Worm (Caenorhabditis elegans) whole organism, L2 larva: Measurements from ENCODE around the gene tsen-54.

Experiments used
- aly-2 ChIP-seq: fragments of 150-350 bp; optimal IDR thresholded peaks from 2 replicates; lab custom pipeline; 2014; ENCODE audit warnings: missing biosample characterization, missing genetic modification characterization
- lin-13 ChIP-seq: fragments of 150-350 bp; optimal IDR thresholded peaks from 2 replicates; lab custom pipeline; 2014; ENCODE audit warnings: missing biosample characterization, missing genetic modification reagents, missing genetic modification characterization
- mdl-1 ChIP-seq, 2 experiments: fragments of 150-350 bp in 1 of 2; sonication (generic microtip) in 1 of 2; optimal IDR thresholded peaks; 2 replicates each; lab custom pipeline; 2017; ENCODE audit warnings: missing biosample characterization in 2 of 2, missing genetic modification characterization in 2 of 2
- nhr-11 ChIP-seq: fragments of 150-350 bp; optimal IDR thresholded peaks from 2 replicates; lab custom pipeline; 2014; ENCODE audit warnings: missing biosample characterization, missing genetic modification characterization
- nhr-6 ChIP-seq: fragments of 150-350 bp; optimal IDR thresholded peaks from 2 replicates; lab custom pipeline; 2014; ENCODE audit warnings: missing biosample characterization, missing genetic modification characterization
- unc-39 ChIP-seq: fragments of 150-350 bp; optimal IDR thresholded peaks from 2 replicates; lab custom pipeline; 2014; ENCODE audit warnings: missing biosample characterization, missing genetic modification characterization

DNA sequence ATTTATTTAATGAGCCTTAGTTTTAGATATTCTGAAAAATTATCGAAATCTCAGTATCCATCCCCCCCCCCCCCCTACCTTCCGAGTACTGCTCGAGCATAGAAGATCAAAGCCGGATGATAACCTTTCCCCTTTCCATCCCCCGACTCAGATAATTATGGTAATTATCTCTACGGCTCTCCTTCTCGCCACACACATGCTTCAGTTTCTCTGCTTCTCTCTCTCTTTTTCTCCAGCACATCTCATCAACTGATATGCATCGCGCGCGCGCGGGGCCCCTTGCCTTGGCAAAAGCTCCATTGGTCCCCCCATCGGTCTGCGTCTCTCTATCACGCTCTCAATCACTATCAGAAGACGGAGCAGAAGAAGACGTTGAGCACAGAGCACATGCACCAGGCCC lies 41.3 kb upstream of the tsen-54 start:
- TF ChIP-seq mdl-1 (tag; optimal IDR thresholded peaks at IDR 0.05; lab: Kevin White, UChicago) = no peak
- no peak for TF ChIP-seq aly-2
- no peak for TF ChIP-seq lin-13
- TF ChIP-seq nhr-6 (tag; lab: Kevin White, UChicago) = no peak
- no peak for TF ChIP-seq nhr-11 (tag; lab: Kevin White, UChicago)
- no peak for TF ChIP-seq unc-39 (tag; lab: Kevin White, UChicago)
